Worm (Caenorhabditis elegans) whole organism, early embryonic: ENCODE data around the gene C25E10.7.

ENCODE experiments used
- B0310.2 ChIP-seq: sonication (generic microtip); optimal IDR thresholded peaks from 2 replicates; lab custom pipeline; 2016; ENCODE audit warnings: mild to moderate bottlenecking, missing genetic modification characterization, missing compliant biosample characterization
- F13C5.2 ChIP-seq: sonication (generic microtip); optimal IDR thresholded peaks from 2 replicates; lab custom pipeline; 2017; ENCODE audit warnings: mild to moderate bottlenecking, missing genetic modification characterization, inconsistent platforms, missing compliant biosample characterization
- ama-1 ChIP-seq: fragments of 150-350 bp; optimal IDR thresholded peaks from 2 replicates; lab custom pipeline; 2014
- ceh-13 ChIP-seq: fragments of 200-800 bp; sonication (Bioruptor generic); optimal IDR thresholded peaks from 2 replicates; lab custom pipeline; 2018; ENCODE audit warnings: mild to moderate bottlenecking, missing genetic modification characterization, missing compliant biosample characterization
- ceh-36 ChIP-seq: sonication (generic microtip); optimal IDR thresholded peaks from 2 replicates; lab custom pipeline; 2016; ENCODE audit warnings: missing genetic modification characterization, inconsistent platforms, missing compliant biosample characterization
- flt-1 ChIP-seq: fragments of 200-800 bp; sonication (Bioruptor generic); IDR thresholded peaks from 2 replicates; pipeline ENCODE4 v1.3.6; 2022; ENCODE audit warnings: missing genetic modification characterization, missing compliant biosample characterization
- hmbx-1 ChIP-seq: sonication (generic microtip); optimal IDR thresholded peaks from 2 replicates; lab custom pipeline; 2016; ENCODE audit warnings: mild to moderate bottlenecking, missing genetic modification characterization, missing compliant biosample characterization
- hmg-4 ChIP-seq: fragments of 200-800 bp; sonication (Bioruptor generic); optimal IDR thresholded peaks from 2 replicates; lab custom pipeline; 2018; ENCODE audit warnings: mild to moderate bottlenecking, missing genetic modification characterization, missing compliant biosample characterization
- pes-1 ChIP-seq: fragments of 200-800 bp; sonication (Bioruptor generic); IDR thresholded peaks from 2 replicates; pipeline ENCODE4 v1.3.6; 2022; ENCODE audit warnings: missing genetic modification reagents, missing genetic modification characterization, missing compliant biosample characterization
- scrt-1 ChIP-seq: fragments of 200-800 bp; sonication (Bioruptor generic); IDR thresholded peaks from 2 replicates; pipeline ENCODE4 v1.3.6; 2022; ENCODE audit warnings: missing genetic modification characterization, missing compliant biosample characterization
- tbx-11 ChIP-seq: fragments of 200-800 bp; sonication (Bioruptor generic); IDR thresholded peaks from 2 replicates; pipeline ENCODE4 v1.3.6; 2022; ENCODE audit warnings: missing genetic modification characterization, missing compliant biosample characterization

- no peak for TF ChIP-seq ceh-36
- no peak for TF ChIP-seq ama-1
- no peak for TF ChIP-seq B0310.2
- no peak for TF ChIP-seq pes-1 (GFP tag; lab: Robert Waterston, UW)
- no peak for TF ChIP-seq F13C5.2
- TF ChIP-seq scrt-1 (GFP tag; lab: Robert Waterston, UW): no peak
- TF ChIP-seq flt-1 (GFP tag; lab: Robert Waterston, UW): no peak
- no peak for TF ChIP-seq hmbx-1
- TF ChIP-seq tbx-11 (GFP tag; lab: Robert Waterston, UW): no peak
- no peak for TF ChIP-seq hmg-4
- no peak for TF ChIP-seq ceh-13
Measured at ce11 chrV:9024713-9025112, 26.3 kb downstream of the C25E10.7 start, which contains the start of gene bus-1.
